Worm (Caenorhabditis elegans): ENCODE data around the gene mnp-1.
A peak's percentile ranks its signal among the peaks of the same experiment; 100 is the strongest.
"Not testable (repeated sequence)": the region's sequence is repeated elsewhere in the genome, so short reads cannot be mapped to it uniquely, and the experiment has no call there.

- TF ChIP-seq tbx-11 (GFP tag; IDR thresholded peaks at IDR 0.05): peak; percentile 70; the same call in 1 of the 2 replicates
- TF ChIP-seq ceh-13 (GFP tag; optimal IDR thresholded peaks at IDR 0.05); tra-4 (tag; optimal IDR thresholded peaks at IDR 0.05); ama-1 (optimal IDR thresholded peaks at IDR 0.05); F13C5.2 (tag; optimal IDR thresholded peaks at IDR 0.05): not testable (repeated sequence)
- peak; percentile 83 for TF ChIP-seq pes-1 (GFP tag; IDR thresholded peaks at IDR 0.05)
- TF ChIP-seq sea-1 (GFP tag; conservative IDR thresholded peaks at IDR 0.05): peak; percentile 77
- peak; percentile 77 for TF ChIP-seq scrt-1 (GFP tag; IDR thresholded peaks at IDR 0.05)
- peak; percentile 71 for TF ChIP-seq flt-1 (GFP tag; IDR thresholded peaks at IDR 0.05)
- peak; percentile 49 for TF ChIP-seq hmg-4 (GFP tag; optimal IDR thresholded peaks at IDR 0.05)
- peak; percentile 69 for TF ChIP-seq ceh-36 (tag; optimal IDR thresholded peaks at IDR 0.05)
- peak; percentile 9 for TF ChIP-seq ets-7 (tag; optimal IDR thresholded peaks at IDR 0.05)
These were observed 57.6 kb downstream of the mnp-1 start for ce11 chrIII:4414041-4414440.
